Worm (Caenorhabditis elegans) whole organism, young adult: Measurements from ENCODE around the gene W10C6.2.
A peak's percentile ranks its signal among the peaks of the same experiment; 100 is the strongest.

ENCODE experiments used
- B0035.1 ChIP-seq: sonication (generic microtip); optimal IDR thresholded peaks from 2 replicates; lab custom pipeline; 2016; ENCODE audit warnings: missing genetic modification characterization, mild to moderate bottlenecking, missing compliant biosample characterization, missing genotype, missing genetic modification reagents
- C06A6.2 ChIP-seq: fragments of 200-800 bp; sonication (Bioruptor generic); conservative IDR thresholded peaks from 2 replicates; pipeline ENCODE4 v1.3.6; 2022; ENCODE audit warnings: missing genetic modification characterization, missing compliant biosample characterization
- C17E4.6 ChIP-seq: fragments of 200-800 bp; sonication (Bioruptor generic); IDR thresholded peaks from 2 replicates; pipeline ENCODE4 v1.3.6; 2022; ENCODE audit warnings: missing genetic modification reagents, missing genetic modification characterization, missing compliant biosample characterization
- F10E7.11 ChIP-seq: sonication (generic microtip); optimal IDR thresholded peaks from 2 replicates; lab custom pipeline; 2017; ENCODE audit warnings: mild to moderate bottlenecking, missing genetic modification characterization, moderate library complexity, missing compliant biosample characterization
- F23B12.7 ChIP-seq: sonication (generic microtip); optimal IDR thresholded peaks from 2 replicates; lab custom pipeline; 2017; ENCODE audit warnings: missing genetic modification characterization, mild to moderate bottlenecking, missing compliant biosample characterization, antibody characterized with exemption, moderate library complexity; ENCODE audit not compliant: insufficient read depth
- F33H1.4 ChIP-seq: fragments of 200-800 bp; sonication (Bioruptor generic); IDR thresholded peaks from 2 replicates; pipeline ENCODE4 v1.3.6; 2022; ENCODE audit warnings: missing genetic modification reagents, missing genetic modification characterization, missing compliant biosample characterization
- F49E8.2 ChIP-seq: sonication (generic microtip); optimal IDR thresholded peaks from 3 replicates; lab custom pipeline; 2017; ENCODE audit warnings: missing genetic modification characterization, mild to moderate bottlenecking, missing compliant biosample characterization, antibody characterized with exemption, moderate library complexity; ENCODE audit not compliant: insufficient read depth
- F55B11.4 ChIP-seq: sonication (generic microtip); optimal IDR thresholded peaks from 2 replicates; lab custom pipeline; 2016; ENCODE audit warnings: missing compliant biosample characterization, missing genetic modification characterization, borderline replicate concordance; ENCODE audit not compliant: insufficient read depth
- T26A5.8 ChIP-seq: sonication (generic microtip); optimal IDR thresholded peaks from 2 replicates; lab custom pipeline; 2016; ENCODE audit warnings: missing genetic modification characterization, missing compliant biosample characterization
- Y53F4B.3 ChIP-seq: fragments of 200-800 bp; sonication (Bioruptor generic); IDR thresholded peaks from 2 replicates; pipeline ENCODE4 v1.3.6; 2022; ENCODE audit warnings: missing genetic modification reagents, missing genetic modification characterization, missing compliant biosample characterization
- ama-1 ChIP-seq, 3 experiments: fragments of 150-350 bp in 1 of 3; sonication (generic microtip) in 2 of 3; optimal IDR thresholded peaks; 2 replicates each; lab custom pipeline; 2014 to 2018; ENCODE audit warnings: missing biosample characterization in 2 of 3, missing genetic modification characterization in 2 of 3, missing genetic modification reagents in 2 of 3
- atf-7 ChIP-seq: sonication (generic microtip); optimal IDR thresholded peaks from 2 replicates; lab custom pipeline; 2017; ENCODE audit warnings: mild to moderate bottlenecking, missing genetic modification characterization, missing compliant biosample characterization
- athp-1 ChIP-seq: sonication (generic microtip); optimal IDR thresholded peaks from 2 replicates; lab custom pipeline; 2017; ENCODE audit warnings: mild to moderate bottlenecking, missing genetic modification characterization, missing compliant biosample characterization
- attf-3 ChIP-seq: fragments of 200-800 bp; sonication (Bioruptor generic); conservative IDR thresholded peaks from 2 replicates; pipeline ENCODE4 v1.3.6; 2022; ENCODE audit warnings: missing genetic modification reagents, missing genetic modification characterization, missing compliant biosample characterization
- attf-5 ChIP-seq: fragments of 200-800 bp; sonication (Bioruptor generic); optimal IDR thresholded peaks from 2 replicates; lab custom pipeline; 2018; ENCODE audit warnings: mild to moderate bottlenecking, missing genetic modification characterization, missing compliant biosample characterization
- cebp-1 ChIP-seq, 2 experiments: fragments of 200-800 bp in 1 of 2; sonication (Bioruptor generic) in 1 of 2; sonication (generic microtip) in 1 of 2; IDR thresholded peaks in 1 of 2; optimal IDR thresholded peaks in 1 of 2; 2 replicates each; pipeline versions ENCODE4 v1.3.6 to Lab custom; 2017 to 2022; ENCODE audit warnings: missing compliant biosample characterization in 2 of 2, missing genetic modification characterization in 2 of 2, mild to moderate bottlenecking in 1 of 2, missing genetic modification reagents in 1 of 2, moderate library complexity in 1 of 2
- ceh-79 ChIP-seq: sonication (generic microtip); optimal IDR thresholded peaks from 2 replicates; lab custom pipeline; 2017; ENCODE audit warnings: mild to moderate bottlenecking, missing genetic modification characterization, missing compliant biosample characterization
- dox-1 ChIP-seq: fragments of 200-800 bp; sonication (Bioruptor generic); IDR thresholded peaks from 2 replicates; pipeline ENCODE4 v1.3.6; 2022; ENCODE audit warnings: missing genetic modification reagents, missing genetic modification characterization, missing compliant biosample characterization
- dpff-1 ChIP-seq: sonication (generic microtip); optimal IDR thresholded peaks from 2 replicates; lab custom pipeline; 2017; ENCODE audit warnings: mild to moderate bottlenecking, missing genetic modification characterization, missing compliant biosample characterization
- efl-1 ChIP-seq: fragments of 150-350 bp; optimal IDR thresholded peaks from 2 replicates; lab custom pipeline; 2014; ENCODE audit warnings: missing biosample characterization, missing genetic modification reagents, missing genetic modification characterization
- egl-18 ChIP-seq: fragments of 200-800 bp; sonication (Bioruptor generic); IDR thresholded peaks from 2 replicates; pipeline ENCODE4 v1.3.6; 2022; ENCODE audit warnings: missing genetic modification reagents, missing genetic modification characterization, missing compliant biosample characterization
- egrh-3 ChIP-seq: fragments of 200-800 bp; sonication (Bioruptor generic); IDR thresholded peaks from 2 replicates; pipeline ENCODE4 v1.3.6; 2022; ENCODE audit warnings: missing genetic modification reagents, missing genetic modification characterization, missing compliant biosample characterization
- him-1 ChIP-seq: sonication (generic microtip); optimal IDR thresholded peaks from 2 replicates; lab custom pipeline; 2016; ENCODE audit warnings: missing genotype, missing genetic modification reagents, missing genetic modification characterization, missing compliant biosample characterization
- lag-1 ChIP-seq: fragments of 200-800 bp; sonication (Bioruptor generic); IDR thresholded peaks from 2 replicates; pipeline ENCODE4 v1.3.6; 2022; ENCODE audit warnings: missing genetic modification reagents, missing genetic modification characterization, missing compliant biosample characterization
- let-607 ChIP-seq, 2 experiments: fragments of 200-800 bp in 1 of 2; sonication (Bioruptor generic) in 1 of 2; sonication (generic microtip) in 1 of 2; optimal IDR thresholded peaks; 2 replicates each; lab custom pipeline; 2016 to 2018; ENCODE audit warnings: mild to moderate bottlenecking in 2 of 2, missing compliant biosample characterization in 2 of 2, missing genetic modification characterization in 2 of 2, moderate library complexity in 2 of 2, missing genotype in 1 of 2
- lir-1 ChIP-seq: fragments of 200-800 bp; sonication (Bioruptor generic); conservative IDR thresholded peaks from 2 replicates; pipeline ENCODE4 v1.3.6; 2022; ENCODE audit warnings: missing genetic modification reagents, missing genetic modification characterization, missing compliant biosample characterization
- lsl-1 ChIP-seq: fragments of 200-800 bp; sonication (Bioruptor generic); optimal IDR thresholded peaks from 2 replicates; lab custom pipeline; 2018; ENCODE audit warnings: mild to moderate bottlenecking, missing genetic modification characterization, moderate library complexity, missing compliant biosample characterization
- madf-3 ChIP-seq: fragments of 200-800 bp; sonication (Bioruptor generic); IDR thresholded peaks from 2 replicates; pipeline ENCODE4 v1.3.6; 2022; ENCODE audit warnings: missing genetic modification reagents, missing genetic modification characterization, missing compliant biosample characterization
- madf-6 ChIP-seq: fragments of 200-800 bp; sonication (Bioruptor generic); IDR thresholded peaks from 2 replicates; pipeline ENCODE4 v1.3.6; 2022; ENCODE audit warnings: missing genetic modification reagents, missing genetic modification characterization, missing compliant biosample characterization
- mcd-1 ChIP-seq: fragments of 200-800 bp; sonication (Bioruptor generic); IDR thresholded peaks from 2 replicates; pipeline ENCODE4 v1.3.6; 2022; ENCODE audit warnings: missing genetic modification reagents, missing genetic modification characterization, missing compliant biosample characterization
- nfya-1 ChIP-seq: sonication (generic microtip); optimal IDR thresholded peaks from 2 replicates; lab custom pipeline; 2017; ENCODE audit warnings: antibody characterized with exemption, missing compliant biosample characterization, missing genetic modification characterization, borderline replicate concordance; ENCODE audit not compliant: insufficient read depth
- nfyb-1 ChIP-seq: fragments of 200-800 bp; sonication (Bioruptor generic); IDR thresholded peaks from 2 replicates; pipeline ENCODE4 v1.3.6; 2022; ENCODE audit warnings: missing genetic modification reagents, missing genetic modification characterization, missing compliant biosample characterization
- nhr-179 ChIP-seq: sonication (generic microtip); optimal IDR thresholded peaks from 2 replicates; lab custom pipeline; 2016; ENCODE audit warnings: mild to moderate bottlenecking, missing genetic modification characterization, missing compliant biosample characterization
- nhr-27 ChIP-seq: fragments of 200-800 bp; sonication (Bioruptor generic); optimal IDR thresholded peaks from 2 replicates; lab custom pipeline; 2018; ENCODE audit warnings: mild to moderate bottlenecking, missing genetic modification characterization, moderate library complexity, missing compliant biosample characterization
- rec-8 ChIP-seq, 2 experiments: sonication (generic microtip); optimal IDR thresholded peaks; 2 replicates each; lab custom pipeline; 2016; ENCODE audit warnings: mild to moderate bottlenecking in 2 of 2, missing genetic modification characterization in 2 of 2, missing genetic modification reagents in 2 of 2, missing genotype in 2 of 2, missing biosample characterization in 1 of 2, missing compliant biosample characterization in 1 of 2, moderate library complexity in 1 of 2
- rpc-1 ChIP-seq, 2 experiments: fragments of 150-350 bp in 1 of 2; sonication (generic microtip) in 1 of 2; optimal IDR thresholded peaks; 2 replicates each; lab custom pipeline; 2014 to 2018; ENCODE audit warnings: missing biosample characterization in 1 of 2, missing genetic modification characterization in 1 of 2, missing genetic modification reagents in 1 of 2, missing genotype in 1 of 2
- snpc-1.3 ChIP-seq: sonication (generic microtip); optimal IDR thresholded peaks from 2 replicates; lab custom pipeline; 2017; ENCODE audit warnings: missing genetic modification characterization, mild to moderate bottlenecking, missing compliant biosample characterization, antibody characterized with exemption, moderate library complexity, missing genotype, missing genetic modification reagents; ENCODE audit not compliant: insufficient read depth
- snpc-3.4 ChIP-seq: sonication (generic microtip); optimal IDR thresholded peaks from 2 replicates; lab custom pipeline; 2017; ENCODE audit warnings: missing genetic modification characterization, mild to moderate bottlenecking, missing compliant biosample characterization, antibody characterized with exemption, moderate library complexity, missing genotype, missing genetic modification reagents
- sptf-2 ChIP-seq: fragments of 200-800 bp; sonication (Bioruptor generic); optimal IDR thresholded peaks from 2 replicates; lab custom pipeline; 2018; ENCODE audit warnings: mild to moderate bottlenecking, missing genetic modification characterization, missing compliant biosample characterization
- tbx-9 ChIP-seq: sonication (generic microtip); optimal IDR thresholded peaks from 2 replicates; lab custom pipeline; 2016; ENCODE audit warnings: borderline replicate concordance, missing genetic modification characterization, inconsistent platforms, missing compliant biosample characterization
- zfh-2 ChIP-seq: fragments of 200-800 bp; sonication (Bioruptor generic); conservative IDR thresholded peaks from 2 replicates; pipeline ENCODE4 v1.3.6; 2022; ENCODE audit warnings: missing genetic modification reagents, missing genetic modification characterization, missing compliant biosample characterization
- zim-3 ChIP-seq: sonication (generic microtip); optimal IDR thresholded peaks from 2 replicates; lab custom pipeline; 2017; ENCODE audit warnings: mild to moderate bottlenecking, missing genetic modification characterization, moderate library complexity, missing compliant biosample characterization
- ztf-18 ChIP-seq: sonication (generic microtip); optimal IDR thresholded peaks from 2 replicates; lab custom pipeline; 2016; ENCODE audit warnings: missing genotype, mild to moderate bottlenecking, missing genetic modification characterization, missing compliant biosample characterization
- ztf-26 ChIP-seq: sonication (generic microtip); optimal IDR thresholded peaks from 2 replicates; lab custom pipeline; 2017; ENCODE audit warnings: missing genetic modification characterization, missing compliant biosample characterization
- ztf-28 ChIP-seq: fragments of 200-800 bp; sonication (Bioruptor generic); IDR thresholded peaks from 2 replicates; pipeline ENCODE4 v1.3.6; 2022; ENCODE audit warnings: missing genetic modification reagents, missing genetic modification characterization, missing compliant biosample characterization

Gene W10C6.2

DNA sequence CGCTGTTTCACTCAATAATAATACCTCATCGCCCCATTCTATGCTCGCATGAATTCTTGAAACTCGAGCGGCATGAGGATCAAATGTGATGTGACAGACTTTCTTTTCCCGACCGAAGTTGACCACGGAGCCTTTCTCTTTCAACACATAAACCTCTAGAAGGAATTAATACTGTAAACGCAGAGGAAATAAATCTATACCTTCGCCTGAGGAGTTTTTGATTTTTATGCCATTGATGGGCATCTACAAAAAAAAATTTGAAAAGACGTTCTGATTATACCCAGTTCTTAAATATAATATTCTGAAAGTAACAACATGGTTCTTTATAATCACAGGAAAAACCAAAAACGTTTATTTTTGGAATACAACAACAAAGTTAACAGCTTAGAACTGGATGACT, 25.5 kb downstream of the W10C6.2 start, which contains the start of gene nbs-1 (continued):
- TF ChIP-seq nfyb-1 (no peak), C17E4.6 (GFP tag; lab: Robert Waterston, UW) (0 out of 2 replicates have a peak, but pooled peaks have one; percentile 34), dox-1 (GFP tag; lab: Robert Waterston, UW) (no peak), madf-6 (GFP tag; lab: Robert Waterston, UW) (peak; percentile 59), F10E7.11 (no peak), attf-3 (no peak), ama-1 (optimal IDR thresholded peaks at IDR 0.05; lab: Kevin White, UChicago) (no peak), ama-1 (GFP tag; optimal IDR thresholded peaks at IDR 0.05; lab: Kevin White, UChicago) (peak; percentile 7 to 60), madf-3 (GFP tag; lab: Robert Waterston, UW) (peak; percentile 49; the same call in 1 of the 2 replicates), Y53F4B.3 (GFP tag; lab: Robert Waterston, UW) (no peak), snpc-1.3 (tag; lab: Kevin White, UChicago) (no peak), egl-18 (GFP tag; lab: Robert Waterston, UW) (no peak), zim-3 (tag; lab: Kevin White, UChicago) (no peak), rpc-1 (optimal IDR thresholded peaks at IDR 0.05; lab: Kevin White, UChicago) (no peak), rpc-1 (tag; optimal IDR thresholded peaks at IDR 0.05; lab: Kevin White, UChicago) (no peak), lag-1 (GFP tag; lab: Robert Waterston, UW) (no peak), zfh-2 (GFP tag; lab: Robert Waterston, UW) (no peak), ceh-79 (tag; lab: Kevin White, UChicago) (no peak), ztf-18 (tag; lab: Kevin White, UChicago) (peak; percentile 18), tbx-9 (tag; lab: Kevin White, UChicago) (no peak), C06A6.2 (GFP tag; lab: Robert Waterston, UW) (no peak), ztf-28 (GFP tag; lab: Robert Waterston, UW) (no peak), snpc-3.4 (tag; lab: Kevin White, UChicago) (peak; percentile 27), cebp-1 (GFP tag; IDR thresholded peaks at IDR 0.05; lab: Robert Waterston, UW) (no peak), cebp-1 (tag; optimal IDR thresholded peaks at IDR 0.05; lab: Kevin White, UChicago) (no peak), F33H1.4 (peak; percentile 45), lsl-1 (GFP tag; lab: Kevin White, UChicago) (peak; percentile 39), ztf-26 (tag; lab: Kevin White, UChicago) (no peak), dpff-1 (tag; lab: Kevin White, UChicago) (no peak), let-607 (tag; optimal IDR thresholded peaks at IDR 0.05; lab: Kevin White, UChicago) (no peak), mcd-1 (GFP tag; lab: Robert Waterston, UW) (no peak), athp-1 (tag; lab: Kevin White, UChicago) (peak; percentile 12), lir-1 (GFP tag; lab: Robert Waterston, UW) (no peak), nhr-27 (tag; lab: Kevin White, UChicago) (no peak), sptf-2 (GFP tag; lab: Kevin White, UChicago) (no peak), rec-8 (tag; optimal IDR thresholded peaks at IDR 0.05; lab: Kevin White, UChicago) (no peak), T26A5.8 (tag; lab: Kevin White, UChicago) (peak; percentile 8), him-1 (tag; lab: Kevin White, UChicago) (peak; percentile 13)

DNA sequence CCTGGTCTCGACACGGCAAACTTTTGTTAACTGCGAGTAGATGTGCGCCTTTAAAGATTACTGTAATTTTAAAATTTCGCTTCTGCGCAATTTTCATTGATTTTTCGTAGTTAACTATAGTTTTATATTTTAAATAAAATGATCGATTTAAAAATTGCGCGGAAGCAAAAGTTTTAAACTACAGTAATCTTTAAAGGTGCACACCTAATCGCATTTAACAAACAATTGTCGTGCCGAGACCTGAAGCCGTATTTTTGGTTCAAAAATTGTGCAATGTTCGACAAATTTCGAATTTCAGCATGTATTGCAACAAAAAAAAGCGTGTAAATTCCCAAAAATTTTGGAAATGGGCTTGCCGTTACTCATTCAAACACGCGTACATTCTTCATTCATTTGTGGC, 27.3 kb downstream of the W10C6.2 start:
- TF ChIP-seq rpc-1 (optimal IDR thresholded peaks at IDR 0.05; lab: Kevin White, UChicago) (no peak), rpc-1 (tag; optimal IDR thresholded peaks at IDR 0.05; lab: Kevin White, UChicago) (no peak), egrh-3 (GFP tag; lab: Robert Waterston, UW) (no peak), B0035.1 (tag; lab: Kevin White, UChicago) (no peak), nhr-179 (no peak), efl-1 (GFP tag; lab: Kevin White, UChicago) (peak; percentile 14), atf-7 (tag; lab: Kevin White, UChicago) (no peak), tbx-9 (tag; lab: Kevin White, UChicago) (no peak), F33H1.4 (peak; percentile 65), nfya-1 (tag; lab: Kevin White, UChicago) (no peak), F23B12.7 (tag; lab: Kevin White, UChicago) (no peak), dox-1 (GFP tag; lab: Robert Waterston, UW) (no peak), F55B11.4 (tag; lab: Kevin White, UChicago) (no peak), attf-5 (no peak), F49E8.2 (tag; lab: Kevin White, UChicago) (peak; percentile 45)
